Fruit fly (Drosophila melanogaster) whole organism, prepupa: ENCODE data around the gene Pex2.

Experiments
- Ets21C ChIP-seq: fragments of 200-800 bp; sonication (Bioruptor generic); optimal IDR thresholded peaks from 3 replicates; lab custom pipeline; 2016; ENCODE audit warnings: missing biosample characterization, missing genetic modification characterization
- dac ChIP-seq: fragments of 200-800 bp; sonication (Bioruptor generic); optimal IDR thresholded peaks from 2 replicates; lab custom pipeline; 2017; ENCODE audit warnings: missing biosample characterization, mild to moderate bottlenecking, missing genetic modification characterization

- TF ChIP-seq dac (GFP tag; lab: Kevin White, UChicago), result no peak
- no peak for TF ChIP-seq Ets21C (GFP tag; lab: Kevin White, UChicago)
Observed at dm6 chr3L:8360063-8360642, 21.3 kb downstream of the Pex2 start.
